Fruit fly (Drosophila melanogaster) whole organism, embryonic: ENCODE results near the gene pes.

Source experiments
- Awh ChIP-seq: fragments of 200-800 bp; sonication (Bioruptor generic); IDR thresholded peaks from 2 replicates; pipeline ENCODE4, ENCODE4 v1.3.6; 2022; ENCODE audit warnings: missing biosample characterization, missing genetic modification characterization
- B-H2 ChIP-seq: fragments of 200-800 bp; sonication (Bioruptor generic); optimal IDR thresholded peaks from 2 replicates; lab custom pipeline; 2018; ENCODE audit warnings: missing biosample characterization, mild to moderate bottlenecking, missing genetic modification characterization
- BtbVII ChIP-seq: fragments of 200-800 bp; sonication (Bioruptor generic); optimal IDR thresholded peaks from 3 replicates; lab custom pipeline; 2017; ENCODE audit warnings: missing biosample characterization, mild to moderate bottlenecking, missing genetic modification characterization
- Bteb2 ChIP-seq: fragments of 200-800 bp; sonication (Bioruptor generic); optimal IDR thresholded peaks from 2 replicates; lab custom pipeline; 2016; ENCODE audit warnings: missing biosample characterization, missing genetic modification characterization
- CG10209 ChIP-seq: fragments of 200-800 bp; sonication (Bioruptor generic); optimal IDR thresholded peaks from 3 replicates; lab custom pipeline; 2017; ENCODE audit warnings: missing biosample characterization, mild to moderate bottlenecking, missing genetic modification characterization, missing genetic modification reagents
- CG10321 ChIP-seq: fragments of 200-800 bp; sonication (Bioruptor generic); IDR thresholded peaks from 2 replicates; pipeline ENCODE4 v1.3.6; 2022; ENCODE audit warnings: missing biosample characterization, missing genetic modification characterization
- CG11093 ChIP-seq: fragments of 200-800 bp; sonication (Bioruptor generic); IDR thresholded peaks from 3 replicates; pipeline ENCODE4 v1.3.6; 2022; ENCODE audit warnings: missing biosample characterization, missing genetic modification characterization
- CG11398 ChIP-seq: fragments of 200-800 bp; sonication (Bioruptor generic); optimal IDR thresholded peaks from 2 replicates; lab custom pipeline; 2016; ENCODE audit warnings: missing biosample characterization, missing genetic modification characterization
- CG12155 ChIP-seq: fragments of 200-800 bp; sonication (Bioruptor generic); optimal IDR thresholded peaks from 3 replicates; lab custom pipeline; 2016; ENCODE audit warnings: missing biosample characterization, missing genetic modification characterization
- CG12659 ChIP-seq: fragments of 200-800 bp; sonication (Bioruptor generic); optimal IDR thresholded peaks from 3 replicates; lab custom pipeline; 2017; ENCODE audit warnings: mild to moderate bottlenecking, missing biosample characterization, missing genetic modification reagents, missing genetic modification characterization
- CG15696 ChIP-seq: fragments of 200-800 bp; sonication (Bioruptor generic); optimal IDR thresholded peaks from 2 replicates; lab custom pipeline; 2019; ENCODE audit warnings: missing biosample characterization, mild to moderate bottlenecking, missing genetic modification characterization, moderate library complexity
- CG18764 ChIP-seq: fragments of 200-800 bp; sonication (Bioruptor generic); optimal IDR thresholded peaks from 3 replicates; lab custom pipeline; 2016; ENCODE audit warnings: missing biosample characterization, missing genetic modification characterization
- CG2116 ChIP-seq: fragments of 200-800 bp; sonication (Bioruptor generic); optimal IDR thresholded peaks from 3 replicates; lab custom pipeline; 2018; ENCODE audit warnings: missing biosample characterization, mild to moderate bottlenecking, missing genetic modification characterization
- CG3065 ChIP-seq: fragments of 200-800 bp; sonication (Bioruptor generic); optimal IDR thresholded peaks from 2 replicates; lab custom pipeline; 2016; ENCODE audit warnings: missing biosample characterization, missing genetic modification characterization
- CG32532 ChIP-seq: fragments of 200-800 bp; sonication (Bioruptor generic); IDR thresholded peaks from 2 replicates; pipeline ENCODE4 v1.3.6; 2022; ENCODE audit warnings: missing biosample characterization, missing genetic modification characterization
- CG33213 ChIP-seq: fragments of 200-800 bp; sonication (Bioruptor generic); optimal IDR thresholded peaks from 3 replicates; lab custom pipeline; 2016; ENCODE audit warnings: missing biosample characterization, missing genetic modification characterization
- CG6654 ChIP-seq: fragments of 200-800 bp; sonication (Bioruptor generic); optimal IDR thresholded peaks from 2 replicates; lab custom pipeline; 2017; ENCODE audit warnings: missing biosample characterization, mild to moderate bottlenecking, missing genetic modification characterization
- CG8089 ChIP-seq: fragments of 200-800 bp; sonication (Bioruptor generic); optimal IDR thresholded peaks from 3 replicates; lab custom pipeline; 2016; ENCODE audit warnings: missing biosample characterization, missing genetic modification characterization
- CG9797 ChIP-seq: fragments of 200-800 bp; sonication (Bioruptor generic); optimal IDR thresholded peaks from 3 replicates; lab custom pipeline; 2018; ENCODE audit warnings: missing biosample characterization, mild to moderate bottlenecking, missing genetic modification characterization
- CG9932 ChIP-seq: fragments of 200-800 bp; sonication (Bioruptor generic); IDR thresholded peaks from 2 replicates; pipeline ENCODE4 v1.3.6; 2022; ENCODE audit warnings: missing biosample characterization, missing genetic modification characterization
- Dip2 ChIP-seq: fragments of 200-800 bp; sonication (Bioruptor generic); IDR thresholded peaks from 2 replicates; pipeline ENCODE4 v1.3.6; 2022; ENCODE audit warnings: missing biosample characterization, missing genetic modification characterization
- Eip74EF ChIP-seq, 2 experiments: fragments of 200-800 bp in 1 of 2; fragments of >200 bp in 1 of 2; sonication (Bioruptor generic) in 1 of 2; optimal IDR thresholded peaks; 2 replicates each; lab custom pipeline; 2017 to 2019; ENCODE audit warnings: missing biosample characterization in 2 of 2, missing genetic modification characterization in 2 of 2, mild to moderate bottlenecking in 1 of 2, moderate library complexity in 1 of 2
- GATAe ChIP-seq: fragments of 200-800 bp; sonication (Bioruptor generic); conservative IDR thresholded peaks from 2 replicates; pipeline ENCODE4 v1.3.6; 2022; ENCODE audit warnings: missing biosample characterization, missing genetic modification characterization
- Gug ChIP-seq: fragments of 200-800 bp; sonication (Bioruptor generic); IDR thresholded peaks from 4 replicates; pipeline ENCODE4 v1.3.6; 2022; ENCODE audit warnings: missing biosample characterization, missing genetic modification characterization
- HLH4C ChIP-seq: fragments of 200-800 bp; sonication (Bioruptor generic); IDR thresholded peaks from 3 replicates; pipeline ENCODE4 v1.3.6; 2022; ENCODE audit warnings: missing biosample characterization, missing genetic modification characterization; ENCODE audit not compliant: partially characterized antibody
- HLH54F ChIP-seq: fragments of 200-800 bp; sonication (Bioruptor generic); optimal IDR thresholded peaks from 3 replicates; lab custom pipeline; 2016; ENCODE audit warnings: missing biosample characterization, missing genetic modification characterization
- NC2α ChIP-seq: fragments of 200-800 bp; sonication (Bioruptor generic); optimal IDR thresholded peaks from 2 replicates; lab custom pipeline; 2016; ENCODE audit warnings: missing biosample characterization, missing genetic modification characterization
- Nf-YA ChIP-seq: fragments of 200-800 bp; sonication (Bioruptor generic); IDR thresholded peaks from 2 replicates; pipeline ENCODE4 v1.3.6; 2022; ENCODE audit warnings: missing biosample characterization, missing genetic modification characterization
- Oli ChIP-seq: fragments of 200-800 bp; sonication (Bioruptor generic); optimal IDR thresholded peaks from 2 replicates; lab custom pipeline; 2018; ENCODE audit warnings: missing biosample characterization, mild to moderate bottlenecking, missing genetic modification characterization, moderate library complexity
- Optix ChIP-seq: fragments of 200-800 bp; sonication (Bioruptor generic); IDR thresholded peaks from 3 replicates; pipeline ENCODE4 v1.3.6; 2022; ENCODE audit warnings: missing biosample characterization, missing genetic modification characterization
- PHDP ChIP-seq: fragments of 200-800 bp; sonication (Bioruptor generic); optimal IDR thresholded peaks from 3 replicates; lab custom pipeline; 2018; ENCODE audit warnings: missing biosample characterization, mild to moderate bottlenecking, missing genetic modification characterization, moderate library complexity
- Trl ChIP-seq, 3 experiments: fragments of >200 bp in 2 of 3; fragments of 200-800 bp in 1 of 3; sonication (Bioruptor generic) in 1 of 3; optimal IDR thresholded peaks; 2 replicates in 1 of 3; 3 replicates in 2 of 3; lab custom pipeline; 2016 to 2017; ENCODE audit warnings: missing biosample characterization in 1 of 3, missing genetic modification characterization in 1 of 3
- ap ChIP-seq: fragments of 200-800 bp; sonication (Bioruptor generic); IDR thresholded peaks from 2 replicates; pipeline ENCODE4 v1.3.6; 2022; ENCODE audit warnings: missing biosample characterization, missing genetic modification characterization
- chinmo ChIP-seq: fragments of 200-800 bp; sonication (Bioruptor generic); IDR thresholded peaks from 4 replicates; pipeline ENCODE4 v1.3.6; 2022; ENCODE audit warnings: missing biosample characterization, missing genetic modification characterization; ENCODE audit not compliant: partially characterized antibody
- dmrt11E ChIP-seq: fragments of 200-800 bp; sonication (Bioruptor generic); optimal IDR thresholded peaks from 3 replicates; lab custom pipeline; 2018; ENCODE audit warnings: missing biosample characterization, mild to moderate bottlenecking, missing genetic modification characterization, moderate library complexity
- fu2 ChIP-seq: fragments of 200-800 bp; sonication (Bioruptor generic); optimal IDR thresholded peaks from 2 replicates; lab custom pipeline; 2016; ENCODE audit warnings: missing biosample characterization, missing genetic modification characterization
- gce ChIP-seq: fragments of 200-800 bp; sonication (Bioruptor generic); IDR thresholded peaks from 3 replicates; pipeline ENCODE4 v1.3.6; 2022; ENCODE audit warnings: missing biosample characterization, missing genetic modification characterization
- gfzf ChIP-seq: fragments of 200-800 bp; sonication (Bioruptor generic); optimal IDR thresholded peaks from 2 replicates; lab custom pipeline; 2016; ENCODE audit warnings: missing biosample characterization, mild to moderate bottlenecking, missing genetic modification characterization, moderate library complexity
- knrl ChIP-seq: fragments of 200-800 bp; sonication (Bioruptor generic); IDR thresholded peaks from 3 replicates; pipeline ENCODE4 v1.3.6; 2022; ENCODE audit warnings: missing biosample characterization, missing genetic modification characterization; ENCODE audit not compliant: partially characterized antibody
- pros ChIP-seq: fragments of 200-800 bp; sonication (Bioruptor generic); optimal IDR thresholded peaks from 3 replicates; lab custom pipeline; 2019; ENCODE audit warnings: missing biosample characterization, mild to moderate bottlenecking, missing genetic modification characterization, moderate library complexity
- pzg ChIP-seq: fragments of 200-800 bp; sonication (Bioruptor generic); optimal IDR thresholded peaks from 3 replicates; lab custom pipeline; 2018; ENCODE audit warnings: missing biosample characterization, mild to moderate bottlenecking, missing genetic modification characterization, moderate library complexity
- rib ChIP-seq: fragments of 200-800 bp; sonication (Bioruptor generic); IDR thresholded peaks from 2 replicates; pipeline ENCODE4 v1.3.6; 2022; ENCODE audit warnings: missing biosample characterization, missing genetic modification characterization
- run ChIP-seq: fragments of 200-800 bp; sonication (Bioruptor generic); optimal IDR thresholded peaks from 3 replicates; lab custom pipeline; 2018; ENCODE audit warnings: missing biosample characterization, mild to moderate bottlenecking, missing genetic modification characterization
- schlank ChIP-seq: fragments of 200-800 bp; sonication (Bioruptor generic); optimal IDR thresholded peaks from 2 replicates; lab custom pipeline; 2018; ENCODE audit warnings: missing biosample characterization, mild to moderate bottlenecking, missing genetic modification characterization
- sens ChIP-seq: fragments of 200-800 bp; sonication (Bioruptor generic); peaks from one replicate; lab custom pipeline; 2016; ENCODE audit warnings: missing biosample characterization, missing genetic modification characterization
- seq ChIP-seq: fragments of 200-800 bp; sonication (Bioruptor generic); IDR thresholded peaks from 2 replicates; pipeline ENCODE4 v1.3.6; 2022; ENCODE audit warnings: missing biosample characterization, missing genetic modification characterization
- so ChIP-seq: fragments of 200-800 bp; sonication (Bioruptor generic); IDR thresholded peaks from 3 replicates; pipeline ENCODE4 v1.3.6; 2022; ENCODE audit warnings: missing biosample characterization, missing genetic modification characterization
- tin ChIP-seq: fragments of 200-800 bp; sonication (Bioruptor generic); optimal IDR thresholded peaks from 3 replicates; lab custom pipeline; 2016; ENCODE audit warnings: missing biosample characterization, missing genetic modification characterization
- tna ChIP-seq: fragments of 200-800 bp; sonication (Bioruptor generic); IDR thresholded peaks from 2 replicates; pipeline ENCODE4 v1.3.6; 2022; ENCODE audit warnings: missing biosample characterization, missing genetic modification characterization; ENCODE audit not compliant: partially characterized antibody
- tup ChIP-seq: fragments of 200-800 bp; sonication (Bioruptor generic); optimal IDR thresholded peaks from 2 replicates; lab custom pipeline; 2016; ENCODE audit warnings: missing biosample characterization, mild to moderate bottlenecking, missing genetic modification characterization, moderate library complexity

pes gene

DNA sequence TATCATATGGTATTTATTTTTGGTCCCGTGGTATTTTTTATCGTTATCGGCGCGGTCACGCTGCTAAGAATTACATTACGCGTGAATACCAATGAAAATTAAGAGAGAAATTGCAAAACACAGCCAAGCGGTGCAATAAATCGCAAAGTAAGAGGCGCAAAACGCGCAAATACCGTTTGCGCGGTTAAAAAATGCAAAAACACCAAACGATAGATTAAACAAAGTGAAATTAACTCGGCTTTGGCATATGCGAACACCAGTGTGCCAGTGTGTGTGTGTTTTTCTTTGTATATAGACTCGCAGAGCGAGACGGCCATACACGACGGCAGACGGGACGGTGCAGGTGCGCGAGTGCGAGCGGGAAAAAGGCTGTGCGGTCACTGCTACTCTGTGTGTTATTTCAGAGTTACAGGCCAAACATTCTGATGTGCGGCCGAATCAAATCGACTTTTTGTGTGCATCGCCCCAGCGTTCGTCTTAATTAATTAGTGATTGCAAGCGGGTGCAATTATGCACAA, 36.8 kb upstream of the pes start, which contains the start of gene Cka (continued):
- TF ChIP-seq rib (GFP tag; lab: Robert Waterston, UW), result peak; percentile 69
- no peak for TF ChIP-seq CG6654
- no peak for TF ChIP-seq NC2α
- no peak for TF ChIP-seq seq (GFP tag; lab: Robert Waterston, UW)
- TF ChIP-seq knrl (GFP tag; lab: Robert Waterston, UW), result peak; percentile 21; the same call in 1 of the 3 replicates
- TF ChIP-seq so (GFP tag; lab: Robert Waterston, UW), result no peak
- TF ChIP-seq CG9932 (GFP tag; lab: Robert Waterston, UW), result no peak
- TF ChIP-seq CG12659, result peak; percentile 51
- TF ChIP-seq BtbVII (GFP tag; lab: Kevin White, UChicago), result no peak
- no peak for TF ChIP-seq PHDP
- TF ChIP-seq CG10209 (GFP tag; lab: Kevin White, UChicago), result no peak
- no peak for TF ChIP-seq gce (GFP tag; lab: Robert Waterston, UW)
- no peak for TF ChIP-seq ap (GFP tag; lab: Robert Waterston, UW)
- no peak for TF ChIP-seq Dip2 (GFP tag; lab: Robert Waterston, UW)
- TF ChIP-seq HLH54F (GFP tag; lab: Kevin White, UChicago), result no peak
- no peak for TF ChIP-seq Bteb2 (GFP tag; lab: Kevin White, UChicago)
- TF ChIP-seq tin (GFP tag; lab: Kevin White, UChicago), result no peak
- no peak for TF ChIP-seq CG3065 (GFP tag; lab: Kevin White, UChicago)
- no peak for TF ChIP-seq Awh (GFP tag; lab: Robert Waterston, UW)
- no peak for TF ChIP-seq CG12155 (GFP tag; lab: Kevin White, UChicago)
- peak; percentile 59 for TF ChIP-seq pzg (GFP tag; lab: Kevin White, UChicago)
- TF ChIP-seq CG10321 (GFP tag; lab: Robert Waterston, UW), result peak; percentile 98
- TF ChIP-seq tna (GFP tag; lab: Robert Waterston, UW), result no peak; the same call in 1 of the 2 replicates
- no peak for TF ChIP-seq Trl (optimal IDR thresholded peaks at IDR 0.05; lab: Kevin White, UChicago)
- no peak for TF ChIP-seq Trl (GFP tag; optimal IDR thresholded peaks at IDR 0.05; lab: Kevin White, UChicago)
- no peak for TF ChIP-seq Gug
- no peak for TF ChIP-seq fu2 (GFP tag; lab: Kevin White, UChicago)
- TF ChIP-seq GATAe, result no peak
- TF ChIP-seq Optix (GFP tag; lab: Robert Waterston, UW), result no peak
- peak; percentile 21 for TF ChIP-seq Oli (tag; lab: Kevin White, UChicago)
- no peak for TF ChIP-seq Eip74EF (GFP tag; optimal IDR thresholded peaks at IDR 0.05; lab: Kevin White, UChicago)
- no peak for TF ChIP-seq pros
- no peak for TF ChIP-seq CG11398 (GFP tag; lab: Kevin White, UChicago)
- no peak for TF ChIP-seq CG33213
- TF ChIP-seq tup (GFP tag; lab: Kevin White, UChicago), result no peak
- no peak for TF ChIP-seq HLH4C (GFP tag; lab: Robert Waterston, UW)
- TF ChIP-seq run, result no peak
- TF ChIP-seq dmrt11E, result no peak
- TF ChIP-seq B-H2 (GFP tag; lab: Kevin White, UChicago), result peak; percentile 38
- peak; percentile 31 for TF ChIP-seq schlank (tag; lab: Kevin White, UChicago)
- TF ChIP-seq Nf-YA (GFP tag; lab: Robert Waterston, UW), result no peak
- no peak for TF ChIP-seq CG32532 (GFP tag; lab: Robert Waterston, UW)
- no peak for TF ChIP-seq CG2116 (GFP tag; lab: Kevin White, UChicago)
- TF ChIP-seq CG8089 (GFP tag; lab: Kevin White, UChicago), result no peak
- peak; percentile 41 for TF ChIP-seq sens (GFP tag; lab: Kevin White, UChicago)
- no peak for TF ChIP-seq CG18764 (GFP tag; lab: Kevin White, UChicago)
- peak; percentile 68 for TF ChIP-seq gfzf (GFP tag; lab: Kevin White, UChicago)
- TF ChIP-seq CG11093 (GFP tag; lab: Robert Waterston, UW), result no peak
- 0 out of 4 replicates have a peak, but pooled peaks have one; percentile 6 for TF ChIP-seq chinmo (GFP tag; lab: Robert Waterston, UW)
- no peak for TF ChIP-seq CG15696 (tag; lab: Kevin White, UChicago)
- TF ChIP-seq CG9797 (GFP tag; lab: Kevin White, UChicago), result peak; percentile 61
